Worm (Caenorhabditis elegans): Measurements from ENCODE around the gene nhr-55.

nhr-55 gene

ce11 chrV:486684-487083 is 8.7 kb downstream of the nhr-55 start, which contains the start of gene nhr-211:
Gene nhr-211, plus strand, starts transcription at chrV:486984.
- TF ChIP-seq sptf-1 (tag; optimal IDR thresholded peaks at IDR 0.05): no peak
- no peak for TF ChIP-seq xbp-1 (tag; optimal IDR thresholded peaks at IDR 0.05)
- TF ChIP-seq mdl-1 (tag; optimal IDR thresholded peaks at IDR 0.05): no peak
- no peak for TF ChIP-seq snpc-4 (tag; optimal IDR thresholded peaks at IDR 0.05)
- no peak for TF ChIP-seq sox-4 (tag; optimal IDR thresholded peaks at IDR 0.05)

DNA sequence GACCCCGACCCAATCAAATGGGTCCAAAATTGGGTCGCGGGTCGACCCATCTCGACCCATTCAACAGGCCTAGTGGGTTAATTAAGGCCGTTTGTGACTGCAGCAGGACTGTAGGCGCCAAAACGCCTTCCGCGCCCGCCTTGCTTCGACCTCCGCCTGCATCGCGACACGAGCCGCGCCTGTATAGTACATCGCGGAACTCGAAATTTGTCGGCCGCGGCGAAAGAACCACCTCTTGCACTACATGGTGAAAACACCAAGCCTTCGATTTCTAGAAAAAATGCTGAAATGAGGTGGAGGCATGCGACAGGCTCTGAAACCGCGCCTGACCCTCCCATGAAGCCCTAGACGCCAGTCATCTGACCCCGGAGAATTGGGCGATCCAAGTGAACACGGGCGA is 10.0 kb downstream of the nhr-55 start:
- TF ChIP-seq nhr-237 (tag; optimal IDR thresholded peaks at IDR 0.05): no peak
- TF ChIP-seq dsc-1 (tag; optimal IDR thresholded peaks at IDR 0.05): no peak
- TF ChIP-seq nhr-76 (tag; optimal IDR thresholded peaks at IDR 0.05): no peak
- no peak for TF ChIP-seq mdl-1 (tag; optimal IDR thresholded peaks at IDR 0.05)
- TF ChIP-seq snu-23 (GFP tag; optimal IDR thresholded peaks at IDR 0.05): no peak
- no peak for TF ChIP-seq swsn-7 (tag; optimal IDR thresholded peaks at IDR 0.05)
- no peak for TF ChIP-seq ets-5 (GFP tag; IDR thresholded peaks at IDR 0.05)
- no peak for TF ChIP-seq unc-30 (tag; optimal IDR thresholded peaks at IDR 0.05)
- no peak for TF ChIP-seq Y116A8C.19 (tag; optimal IDR thresholded peaks at IDR 0.05; ENCODE audit: borderline replicate concordance)
- no peak for TF ChIP-seq grh-1 (GFP tag; IDR thresholded peaks at IDR 0.05)
- no peak for TF ChIP-seq zag-1 (tag; optimal IDR thresholded peaks at IDR 0.05)
- TF ChIP-seq hlh-17 (GFP tag; optimal IDR thresholded peaks at IDR 0.05; ENCODE audit: borderline replicate concordance): no peak
- TF ChIP-seq nhr-28 (tag; optimal IDR thresholded peaks at IDR 0.05): no peak
- TF ChIP-seq ceh-90 (tag; optimal IDR thresholded peaks at IDR 0.05): no peak

- no peak for TF ChIP-seq isw-1 (GFP tag; IDR thresholded peaks at IDR 0.05)
- TF ChIP-seq lir-3 (tag; optimal IDR thresholded peaks at IDR 0.05; ENCODE audit: poor library complexity): no peak
- TF ChIP-seq C04F5.9 (tag; optimal IDR thresholded peaks at IDR 0.05): no peak
- TF ChIP-seq ceh-88 (GFP tag; IDR thresholded peaks at IDR 0.05): no peak
- no peak for TF ChIP-seq F16B12.6 (tag; optimal IDR thresholded peaks at IDR 0.05)
- TF ChIP-seq pag-3 (tag; optimal IDR thresholded peaks at IDR 0.05; ENCODE audit: borderline replicate concordance, insufficient read depth): no peak
Observed at ce11 chrV:489320-489719, 11.4 kb downstream of the nhr-55 start, which contains the start of gene nhr-106. Gene nhr-106, plus strand, starts transcription at chrV:489620.

DNA sequence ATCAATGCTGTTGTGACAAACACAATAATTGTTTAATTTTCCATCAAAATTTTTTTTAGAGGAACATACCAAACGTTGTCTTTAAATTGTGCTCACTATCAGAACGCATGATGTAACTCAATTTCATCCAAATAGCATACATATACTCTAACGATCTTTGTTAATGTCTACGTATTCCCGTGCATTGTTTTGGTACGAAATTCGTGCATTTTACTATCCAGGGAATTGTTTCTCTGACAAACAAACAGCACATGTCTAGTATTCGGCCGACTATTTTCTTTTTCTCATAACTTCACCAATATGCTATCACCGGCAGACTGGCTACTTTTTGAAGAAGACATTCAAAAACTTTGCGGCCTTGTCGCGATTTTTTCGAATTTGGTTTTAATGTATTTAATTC is 13.5 kb downstream of the nhr-55 start, which contains the start of gene str-196:
Gene str-196 (plus strand): TSS at position 301 of the 400 bp plus-strand sequence.
- TF ChIP-seq isw-1 (GFP tag; IDR thresholded peaks at IDR 0.05) (no peak), xbp-1 (tag; optimal IDR thresholded peaks at IDR 0.05) (no peak), sptf-1 (tag; optimal IDR thresholded peaks at IDR 0.05) (no peak), ceh-8 (GFP tag; optimal IDR thresholded peaks at IDR 0.05) (no peak), mab-9 (GFP tag; IDR thresholded peaks at IDR 0.05) (no peak), ztf-4 (tag; optimal IDR thresholded peaks at IDR 0.05) (no peak), nhr-76 (tag; optimal IDR thresholded peaks at IDR 0.05) (no peak), ceh-90 (tag; optimal IDR thresholded peaks at IDR 0.05) (no peak), zag-1 (tag; optimal IDR thresholded peaks at IDR 0.05) (no peak), rnt-1 (tag; optimal IDR thresholded peaks at IDR 0.05) (no peak), pqm-1 (tag; optimal IDR thresholded peaks at IDR 0.05) (no peak), aly-2 (tag; optimal IDR thresholded peaks at IDR 0.05) (no peak), nhr-12 (tag; optimal IDR thresholded peaks at IDR 0.05) (no peak), mef-2 (tag; optimal IDR thresholded peaks at IDR 0.05) (no peak), zip-4 (GFP tag; optimal IDR thresholded peaks at IDR 0.05) (no peak)

DNA sequence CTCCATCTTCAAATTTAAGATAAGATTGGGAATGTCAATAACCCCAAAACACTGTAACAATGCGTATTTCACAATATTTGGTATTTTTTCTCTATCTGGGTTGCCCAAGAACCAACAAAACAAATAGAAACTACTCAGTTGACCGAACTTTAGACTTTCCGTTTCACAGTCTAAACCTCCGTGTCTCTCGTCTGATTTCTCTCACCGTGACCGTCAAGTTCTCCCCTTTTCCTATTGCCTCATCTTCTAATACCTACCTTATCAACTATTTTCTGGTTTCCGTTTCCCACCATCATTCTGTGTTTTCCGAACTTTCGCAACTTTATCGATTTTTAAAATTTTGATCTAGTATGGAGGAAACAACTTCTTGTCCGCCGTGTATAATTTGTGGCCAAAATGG is 16.3 kb downstream of the nhr-55 start, which contains the start of gene nhr-131:
Gene nhr-131 (plus strand): TSS at position 87 of the 400 bp plus-strand sequence.
- TF ChIP-seq aha-1 (tag; optimal IDR thresholded peaks at IDR 0.05): no peak
- TF ChIP-seq fos-1 (tag; optimal IDR thresholded peaks at IDR 0.05): no peak
- TF ChIP-seq mdl-1 (tag; optimal IDR thresholded peaks at IDR 0.05): peak in 1 of 2 experiments; percentile 30
- TF ChIP-seq unc-130 (tag; optimal IDR thresholded peaks at IDR 0.05): no peak
- no peak for TF ChIP-seq efl-1 (optimal IDR thresholded peaks at IDR 0.05)
- peak in 1 of 2 experiments; percentile 61 for TF ChIP-seq efl-1 (GFP tag; optimal IDR thresholded peaks at IDR 0.05 in 1 of 2)
- TF ChIP-seq nhr-20 (tag; optimal IDR thresholded peaks at IDR 0.05): peak; percentile 58
- no peak for TF ChIP-seq hlh-17 (GFP tag; optimal IDR thresholded peaks at IDR 0.05; ENCODE audit: borderline replicate concordance)
- peak; percentile 51 for TF ChIP-seq blmp-1 (tag; optimal IDR thresholded peaks at IDR 0.05)
- no peak for TF ChIP-seq hpl-2 (GFP tag; optimal IDR thresholded peaks at IDR 0.05)
- TF ChIP-seq nhr-85 (tag): peak; percentile 18
- peak; percentile 5 for TF ChIP-seq nhr-77 (tag; optimal IDR thresholded peaks at IDR 0.05)
- no peak for TF ChIP-seq tlp-1 (tag; optimal IDR thresholded peaks at IDR 0.05)
- peak; percentile 6 for TF ChIP-seq tbx-2 (tag; optimal IDR thresholded peaks at IDR 0.05)
- TF ChIP-seq unc-30 (tag; optimal IDR thresholded peaks at IDR 0.05): no peak
- no peak for TF ChIP-seq nhr-76 (tag; optimal IDR thresholded peaks at IDR 0.05)
- TF ChIP-seq lin-39 (tag; optimal IDR thresholded peaks at IDR 0.05): no peak
- TF ChIP-seq nhr-237 (tag; optimal IDR thresholded peaks at IDR 0.05): no peak
- TF ChIP-seq ets-5 (GFP tag; IDR thresholded peaks at IDR 0.05): no peak
- TF ChIP-seq elt-3 (tag; optimal IDR thresholded peaks at IDR 0.05): peak in 2 of 6 experiments; percentile 27 to 55
